Fruit fly (Drosophila melanogaster): ENCODE data around the gene Pdp1.

dm6 chr3L:7856626-7856937, 10.6 kb downstream of the Pdp1 start:
- TF ChIP-seq CG8478 (optimal IDR thresholded peaks at IDR 0.05) (no peak), CTCF (optimal IDR thresholded peaks at IDR 0.05) (no peak)
